Worm (Caenorhabditis elegans) whole organism, young adult: ENCODE measurements around the gene T21C9.11.

ENCODE experiments used
- Y56A3A.18 ChIP-seq: fragments of 200-800 bp; sonication (Bioruptor generic); IDR thresholded peaks from 2 replicates; pipeline ENCODE4 v1.3.6; 2022; ENCODE audit warnings: missing genetic modification reagents, missing genetic modification characterization, missing compliant biosample characterization
- ama-1 ChIP-seq, 3 experiments: fragments of 150-350 bp in 1 of 3; sonication (generic microtip) in 2 of 3; optimal IDR thresholded peaks; 2 replicates each; lab custom pipeline; 2014 to 2018; ENCODE audit warnings: missing biosample characterization in 2 of 3, missing genetic modification characterization in 2 of 3, missing genetic modification reagents in 2 of 3
- egrh-3 ChIP-seq: fragments of 200-800 bp; sonication (Bioruptor generic); IDR thresholded peaks from 2 replicates; pipeline ENCODE4 v1.3.6; 2022; ENCODE audit warnings: missing genetic modification reagents, missing genetic modification characterization, missing compliant biosample characterization
- hlh-12 ChIP-seq: sonication (generic microtip); optimal IDR thresholded peaks from 2 replicates; lab custom pipeline; 2016; ENCODE audit warnings: missing genetic modification characterization, missing compliant biosample characterization
- nfyb-1 ChIP-seq: fragments of 200-800 bp; sonication (Bioruptor generic); IDR thresholded peaks from 2 replicates; pipeline ENCODE4 v1.3.6; 2022; ENCODE audit warnings: missing genetic modification reagents, missing genetic modification characterization, missing compliant biosample characterization
- repo-1 ChIP-seq: sonication (generic microtip); optimal IDR thresholded peaks from 2 replicates; lab custom pipeline; 2017; ENCODE audit warnings: mild to moderate bottlenecking, missing genetic modification characterization, missing compliant biosample characterization
- tbx-9 ChIP-seq: sonication (generic microtip); optimal IDR thresholded peaks from 2 replicates; lab custom pipeline; 2016; ENCODE audit warnings: borderline replicate concordance, missing genetic modification characterization, inconsistent platforms, missing compliant biosample characterization
- zim-3 ChIP-seq: sonication (generic microtip); optimal IDR thresholded peaks from 2 replicates; lab custom pipeline; 2017; ENCODE audit warnings: mild to moderate bottlenecking, missing genetic modification characterization, moderate library complexity, missing compliant biosample characterization
- ztf-6 ChIP-seq: fragments of 200-800 bp; sonication (Bioruptor generic); IDR thresholded peaks from 2 replicates; pipeline ENCODE4 v1.3.6; 2022; ENCODE audit warnings: missing genetic modification reagents, missing genetic modification characterization, missing compliant biosample characterization

ce11 chrV:10615496-10615895 is 20.8 kb upstream of the T21C9.11 start, which contains the start of gene H09F14.1:
- TF ChIP-seq ama-1 (optimal IDR thresholded peaks at IDR 0.05; lab: Kevin White, UChicago) (no peak), ama-1 (GFP tag; optimal IDR thresholded peaks at IDR 0.05; lab: Kevin White, UChicago) (no peak), ztf-6 (GFP tag; lab: Robert Waterston, UW) (no peak), repo-1 (tag; lab: Kevin White, UChicago) (no peak), zim-3 (tag; lab: Kevin White, UChicago) (no peak), egrh-3 (GFP tag; lab: Robert Waterston, UW) (no peak), tbx-9 (tag; lab: Kevin White, UChicago) (no peak), Y56A3A.18 (GFP tag; lab: Robert Waterston, UW) (no peak), hlh-12 (tag; lab: Kevin White, UChicago) (no peak), nfyb-1 (GFP tag; lab: Robert Waterston, UW) (no peak)
